Worm (Caenorhabditis elegans): Measurements from ENCODE around the gene ZK1307.2.

ZK1307.2 gene

DNA sequence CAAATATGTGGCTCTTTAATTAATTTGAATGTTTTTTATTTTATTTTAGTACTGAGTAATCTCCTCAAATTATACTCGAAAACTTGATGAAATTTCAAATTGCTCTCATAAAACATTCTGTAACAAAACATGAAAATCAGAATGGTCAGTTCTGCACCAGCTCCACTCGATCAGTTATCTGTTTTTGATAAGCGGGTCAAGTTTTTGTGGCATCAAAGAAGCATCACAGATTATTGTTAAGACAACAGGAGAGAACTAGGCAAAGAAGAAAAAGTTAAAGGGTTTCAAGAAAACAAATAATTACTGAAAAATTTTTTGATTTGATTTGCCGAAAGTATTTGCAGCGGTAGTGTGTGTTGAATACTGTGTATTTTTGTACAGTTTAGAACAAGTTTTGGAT, 46.6 kb downstream of the ZK1307.2 start:
- TF ChIP-seq nhr-19 (GFP tag; conservative IDR thresholded peaks at IDR 0.05), result peak; percentile 62
- TF ChIP-seq nhr-20 (tag; optimal IDR thresholded peaks at IDR 0.05), result no peak
- TF ChIP-seq fkh-4 (tag; optimal IDR thresholded peaks at IDR 0.05; ENCODE audit: borderline replicate concordance), result no peak
- no peak for TF ChIP-seq ama-1 (optimal IDR thresholded peaks at IDR 0.05)
- TF ChIP-seq elt-2 (tag; optimal IDR thresholded peaks at IDR 0.05), result peak; percentile 63
- TF ChIP-seq ztf-11 (tag; optimal IDR thresholded peaks at IDR 0.05), result no peak
- peak in 1 of 2 experiments; percentile 3 for TF ChIP-seq lin-35 (GFP tag; optimal IDR thresholded peaks at IDR 0.05)
- TF ChIP-seq jun-1 (tag; optimal IDR thresholded peaks at IDR 0.05), result no peak

ce11 chrII:9606485-9607036, 47.2 kb downstream of the ZK1307.2 start:
- peak in 1 of 2 experiments; percentile 44 for TF ChIP-seq lin-35 (GFP tag; optimal IDR thresholded peaks at IDR 0.05)
- TF ChIP-seq nhr-12 (tag; optimal IDR thresholded peaks at IDR 0.05), result no peak
- no peak for TF ChIP-seq efl-1 (optimal IDR thresholded peaks at IDR 0.05)
- TF ChIP-seq efl-1 (GFP tag; optimal IDR thresholded peaks at IDR 0.05 in 1 of 2), result peak in 1 of 2 experiments; percentile 42

ce11 chrII:9605954-9606353, 47.8 kb downstream of the ZK1307.2 start:
- TF ChIP-seq pag-3 (tag; optimal IDR thresholded peaks at IDR 0.05; ENCODE audit: borderline replicate concordance, insufficient read depth) (no peak), nhr-71 (tag; optimal IDR thresholded peaks at IDR 0.05) (peak; percentile 45), nhr-84 (tag; optimal IDR thresholded peaks at IDR 0.05) (no peak), egl-13 (tag; optimal IDR thresholded peaks at IDR 0.05) (no peak), mdl-1 (tag; optimal IDR thresholded peaks at IDR 0.05) (no peak), hpl-2 (GFP tag; optimal IDR thresholded peaks at IDR 0.05) (no peak), lin-15B (tag; optimal IDR thresholded peaks at IDR 0.05) (no peak), alr-1 (tag; optimal IDR thresholded peaks at IDR 0.05; ENCODE audit: borderline replicate concordance) (no peak), lsy-2 (tag; optimal IDR thresholded peaks at IDR 0.05) (peak in 1 of 2 experiments; percentile 32), dpl-1 (GFP tag; optimal IDR thresholded peaks at IDR 0.05) (no peak), nhr-237 (tag; optimal IDR thresholded peaks at IDR 0.05) (no peak), ceh-82 (tag; optimal IDR thresholded peaks at IDR 0.05) (no peak), C34B4.2 (tag; optimal IDR thresholded peaks at IDR 0.05) (no peak), ztf-11 (tag; optimal IDR thresholded peaks at IDR 0.05) (no peak), fkh-4 (tag; optimal IDR thresholded peaks at IDR 0.05; ENCODE audit: borderline replicate concordance) (no peak), zag-1 (tag; optimal IDR thresholded peaks at IDR 0.05) (no peak), mep-1 (tag; optimal IDR thresholded peaks at IDR 0.05) (no peak), efl-1 (optimal IDR thresholded peaks at IDR 0.05) (no peak), efl-1 (GFP tag; optimal IDR thresholded peaks at IDR 0.05 in 1 of 2) (no peak), lin-13 (GFP tag; optimal IDR thresholded peaks at IDR 0.05) (no peak), vab-15 (tag; optimal IDR thresholded peaks at IDR 0.05) (no peak), pax-3 (tag; optimal IDR thresholded peaks at IDR 0.05) (no peak), tbx-2 (tag; optimal IDR thresholded peaks at IDR 0.05) (no peak), swsn-7 (tag; optimal IDR thresholded peaks at IDR 0.05) (no peak), fkh-8 (tag; optimal IDR thresholded peaks at IDR 0.05) (no peak), unc-62 (GFP tag; optimal IDR thresholded peaks at IDR 0.05) (no peak), fos-1 (tag; optimal IDR thresholded peaks at IDR 0.05) (no peak), unc-86 (tag; optimal IDR thresholded peaks at IDR 0.05) (no peak), lin-35 (GFP tag; optimal IDR thresholded peaks at IDR 0.05) (peak in 1 of 2 experiments; percentile 7), mef-2 (tag; optimal IDR thresholded peaks at IDR 0.05) (no peak), ces-1 (GFP tag; optimal IDR thresholded peaks at IDR 0.05) (no peak), nhr-47 (tag; optimal IDR thresholded peaks at IDR 0.05) (no peak), ama-1 (optimal IDR thresholded peaks at IDR 0.05) (no peak), isw-1 (GFP tag; IDR thresholded peaks at IDR 0.05) (no peak), sox-4 (tag; optimal IDR thresholded peaks at IDR 0.05) (no peak), C16A3.4 (tag; optimal IDR thresholded peaks at IDR 0.05) (no peak), snu-23 (GFP tag; optimal IDR thresholded peaks at IDR 0.05) (peak; percentile 8), C04F5.9 (tag; optimal IDR thresholded peaks at IDR 0.05) (no peak), aly-2 (tag; optimal IDR thresholded peaks at IDR 0.05) (no peak), unc-30 (tag; optimal IDR thresholded peaks at IDR 0.05) (no peak), sptf-1 (tag; optimal IDR thresholded peaks at IDR 0.05) (no peak), elt-2 (tag; optimal IDR thresholded peaks at IDR 0.05) (no peak), Y116A8C.19 (tag; optimal IDR thresholded peaks at IDR 0.05; ENCODE audit: borderline replicate concordance) (no peak), snpc-4 (tag; optimal IDR thresholded peaks at IDR 0.05) (no peak)

Measured in whole organism, L1 larva.